Fruit fly (Drosophila melanogaster) whole organism, adult: ENCODE results near the gene spi.

Experiments
- CG11617 ChIP-seq: fragments of 200-800 bp; sonication (Bioruptor generic); optimal IDR thresholded peaks from 2 replicates; lab custom pipeline; 2017; ENCODE audit warnings: mild to moderate bottlenecking, missing biosample characterization, missing genetic modification reagents, missing genetic modification characterization
- CG5204 ChIP-seq: fragments of 200-800 bp; sonication (Bioruptor generic); optimal IDR thresholded peaks from 2 replicates; lab custom pipeline; 2016; ENCODE audit warnings: missing biosample characterization, missing genetic modification characterization
- CG7045 ChIP-seq: fragments of 200-800 bp; sonication (Bioruptor generic); optimal IDR thresholded peaks from 2 replicates; lab custom pipeline; 2017; ENCODE audit warnings: missing biosample characterization, mild to moderate bottlenecking, missing genetic modification characterization
- CG7101 ChIP-seq: fragments of 200-800 bp; sonication (Bioruptor generic); optimal IDR thresholded peaks from 2 replicates; lab custom pipeline; 2018; ENCODE audit warnings: missing biosample characterization, mild to moderate bottlenecking, missing genetic modification characterization, moderate library complexity
- Crg-1 ChIP-seq: fragments of 200-800 bp; sonication (Bioruptor generic); optimal IDR thresholded peaks from 2 replicates; lab custom pipeline; 2016; ENCODE audit warnings: missing biosample characterization, missing genetic modification characterization
- Hr96 ChIP-seq: fragments of 200-800 bp; sonication (Bioruptor generic); optimal IDR thresholded peaks from 2 replicates; lab custom pipeline; 2016; ENCODE audit warnings: missing biosample characterization, missing genetic modification characterization
- bab1 ChIP-seq: fragments of 200-800 bp; sonication (Bioruptor generic); optimal IDR thresholded peaks from 3 replicates; lab custom pipeline; 2019; ENCODE audit warnings: missing biosample characterization, mild to moderate bottlenecking, missing genetic modification characterization, moderate library complexity
- cic ChIP-seq: fragments of 200-800 bp; sonication (Bioruptor generic); optimal IDR thresholded peaks from 2 replicates; lab custom pipeline; 2017; ENCODE audit warnings: missing biosample characterization, mild to moderate bottlenecking, missing genetic modification characterization, moderate library complexity
- ovo ChIP-seq: fragments of 200-800 bp; sonication (Bioruptor generic); optimal IDR thresholded peaks from 2 replicates; lab custom pipeline; 2016; ENCODE audit warnings: missing biosample characterization, missing genetic modification characterization
- tj ChIP-seq: fragments of 200-800 bp; sonication (Bioruptor generic); optimal IDR thresholded peaks from 3 replicates; lab custom pipeline; 2017; ENCODE audit warnings: missing biosample characterization, mild to moderate bottlenecking, missing genetic modification characterization, moderate library complexity
- toe ChIP-seq: fragments of 200-800 bp; sonication (Bioruptor generic); optimal IDR thresholded peaks from 2 replicates; lab custom pipeline; 2016; ENCODE audit warnings: missing biosample characterization, missing genetic modification characterization

dm6 chr2L:19519611-19520010 lies 57.5 kb downstream of the spi start:
- TF ChIP-seq CG11617 (GFP tag; lab: Kevin White, UChicago) (no peak), bab1 (GFP tag; lab: Kevin White, UChicago) (no peak), toe (GFP tag; lab: Kevin White, UChicago) (no peak), Crg-1 (GFP tag; lab: Kevin White, UChicago) (no peak), ovo (GFP tag; lab: Kevin White, UChicago) (no peak), Hr96 (no peak), tj (GFP tag; lab: Kevin White, UChicago) (no peak), cic (GFP tag; lab: Kevin White, UChicago) (no peak), CG7101 (tag; lab: Kevin White, UChicago) (no peak), CG5204 (GFP tag; lab: Kevin White, UChicago) (no peak), CG7045 (no peak)
